Worm (Caenorhabditis elegans): ENCODE measurements around the gene Y54E2A.4.

Y54E2A.4 gene

ce11 chrII:14822419-14822818 is 68.0 kb downstream of the Y54E2A.4 start (continued):
- TF ChIP-seq hrde-1 (tag; optimal IDR thresholded peaks at IDR 0.05; ENCODE audit: borderline replicate concordance) (no peak), D2030.7 (GFP tag; IDR thresholded peaks at IDR 0.05) (no peak), ceh-27 (GFP tag; optimal IDR thresholded peaks at IDR 0.05) (peak; percentile 57), lin-26 (GFP tag; IDR thresholded peaks at IDR 0.05) (peak; percentile 33; the same call in 1 of the 2 replicates), cebp-1 (GFP tag; IDR thresholded peaks at IDR 0.05) (no peak), cebp-1 (tag; optimal IDR thresholded peaks at IDR 0.05) (peak; percentile 61), egl-44 (GFP tag; IDR thresholded peaks at IDR 0.05) (no peak), madf-6 (GFP tag; IDR thresholded peaks at IDR 0.05) (no peak), mcd-1 (GFP tag; IDR thresholded peaks at IDR 0.05) (peak; percentile 48), aptf-2 (GFP tag; conservative IDR thresholded peaks at IDR 0.05) (no peak), rcor-1 (GFP tag; IDR thresholded peaks at IDR 0.05) (peak; percentile 45), nhr-120 (GFP tag; IDR thresholded peaks at IDR 0.05) (no peak), B0336.3 (GFP tag; IDR thresholded peaks at IDR 0.05) (0 out of 2 replicates have a peak, but pooled peaks have one; percentile 18), madf-8 (GFP tag; conservative IDR thresholded peaks at IDR 0.05) (no peak), athp-1 (tag; optimal IDR thresholded peaks at IDR 0.05) (no peak), F49E8.2 (tag; optimal IDR thresholded peaks at IDR 0.05; ENCODE audit: insufficient read depth) (no peak), aptf-3 (GFP tag; IDR thresholded peaks at IDR 0.05) (no peak), nfya-2 (GFP tag; IDR thresholded peaks at IDR 0.05) (no peak), rpc-1 (optimal IDR thresholded peaks at IDR 0.05) (no peak), rpc-1 (tag; optimal IDR thresholded peaks at IDR 0.05) (no peak), lin-40 (tag; optimal IDR thresholded peaks at IDR 0.05) (peak; percentile 74), sea-2 (GFP tag; IDR thresholded peaks at IDR 0.05) (no peak), lin-35 (GFP tag; optimal IDR thresholded peaks at IDR 0.05) (no peak), ceh-58 (GFP tag; IDR thresholded peaks at IDR 0.05) (no peak), hmg-1.2 (GFP tag; IDR thresholded peaks at IDR 0.05) (peak; percentile 96), him-1 (tag; optimal IDR thresholded peaks at IDR 0.05) (no peak), ztf-18 (tag; optimal IDR thresholded peaks at IDR 0.05) (no peak), sdz-38 (tag; optimal IDR thresholded peaks at IDR 0.05) (no peak), repo-1 (tag; optimal IDR thresholded peaks at IDR 0.05) (peak; percentile 9), chd-7 (tag; optimal IDR thresholded peaks at IDR 0.05) (no peak), F22D6.2 (tag; optimal IDR thresholded peaks at IDR 0.05) (no peak), F33H1.4 (GFP tag; IDR thresholded peaks at IDR 0.05) (no peak), Y95B8A.8 (GFP tag; IDR thresholded peaks at IDR 0.05) (no peak), snpc-1.1 (tag; optimal IDR thresholded peaks at IDR 0.05; ENCODE audit: insufficient read depth) (no peak), nhr-80 (tag; optimal IDR thresholded peaks at IDR 0.05) (peak; percentile 92), fkh-3 (tag; optimal IDR thresholded peaks at IDR 0.05) (no peak), let-607 (tag; optimal IDR thresholded peaks at IDR 0.05) (peak in 1 of 2 experiments; percentile 1), rec-8 (tag; optimal IDR thresholded peaks at IDR 0.05) (no peak), unc-62 (GFP tag; optimal IDR thresholded peaks at IDR 0.05) (no peak), mes-4 (tag; optimal IDR thresholded peaks at IDR 0.05) (no peak)

- TF ChIP-seq nhr-80 (tag; optimal IDR thresholded peaks at IDR 0.05) (no peak), ztf-28 (GFP tag; IDR thresholded peaks at IDR 0.05) (no peak), dpff-1 (tag; optimal IDR thresholded peaks at IDR 0.05) (no peak), hlh-26 (GFP tag; conservative IDR thresholded peaks at IDR 0.05) (no peak)
Observed at ce11 chrII:14825413-14825812, 71.0 kb downstream of the Y54E2A.4 start.
